Worm (Caenorhabditis elegans): ENCODE results near the gene C46E10.8.

The C46E10.8 gene

DNA sequence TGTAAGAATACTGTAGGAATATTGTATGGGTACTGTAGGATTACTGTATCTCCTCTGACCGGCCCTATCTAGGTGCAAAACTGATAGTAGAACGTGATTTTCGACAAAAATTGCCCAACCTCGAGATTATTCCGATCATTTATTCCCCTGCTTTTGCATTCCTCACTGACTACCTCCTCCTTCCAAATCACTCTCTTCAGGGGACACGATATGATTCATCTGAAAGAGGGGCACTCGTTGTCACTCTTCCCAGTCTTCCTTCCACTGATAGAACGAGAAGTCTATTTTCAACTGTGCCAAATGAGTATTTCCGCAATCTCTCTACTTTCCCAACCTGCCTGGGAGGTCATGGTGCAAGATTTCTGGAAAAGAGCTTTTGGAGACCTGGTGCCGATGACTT, 11.8 kb upstream of the C46E10.8 start, which contains the start of gene F12E12.2:
Gene F12E12.2, plus strand, starts transcription at position 301 of the 400 bp plus-strand sequence.
- no peak for TF ChIP-seq ceh-32 (tag; optimal IDR thresholded peaks at IDR 0.05; ENCODE audit: poor library complexity)
- no peak for TF ChIP-seq daf-8 (GFP tag; IDR thresholded peaks at IDR 0.05)
- no peak for TF ChIP-seq daf-16 (GFP tag; optimal IDR thresholded peaks at IDR 0.05)
- no peak for TF ChIP-seq daf-16 (tag; optimal IDR thresholded peaks at IDR 0.05)
- TF ChIP-seq dmd-9 (GFP tag; IDR thresholded peaks at IDR 0.05), result no peak
- TF ChIP-seq ZK546.5 (tag; optimal IDR thresholded peaks at IDR 0.05), result no peak
- TF ChIP-seq fos-1 (tag; optimal IDR thresholded peaks at IDR 0.05), result no peak
- no peak for TF ChIP-seq lin-38 (GFP tag; IDR thresholded peaks at IDR 0.05)
- no peak for TF ChIP-seq duxl-1 (tag; optimal IDR thresholded peaks at IDR 0.05; ENCODE audit: poor library complexity)
- no peak for TF ChIP-seq nhr-111 (GFP tag; optimal IDR thresholded peaks at IDR 0.05)
- TF ChIP-seq tra-1 (GFP tag; IDR thresholded peaks at IDR 0.05), result no peak
- TF ChIP-seq D1046.2 (GFP tag; IDR thresholded peaks at IDR 0.05), result no peak
- TF ChIP-seq snpc-1.2 (GFP tag; IDR thresholded peaks at IDR 0.05), result no peak
- no peak for TF ChIP-seq zip-2 (tag; optimal IDR thresholded peaks at IDR 0.05)
- no peak for TF ChIP-seq spr-1 (tag; optimal IDR thresholded peaks at IDR 0.05)

ce11 chrII:3736893-3737375, 9.0 kb upstream of the C46E10.8 start, which contains the start of gene F12E12.6:
F12E12.6 (minus strand) TSS chrII:3736943.
- TF ChIP-seq lin-39 (tag; optimal IDR thresholded peaks at IDR 0.05), result no peak
- no peak for TF ChIP-seq ceh-82 (tag; optimal IDR thresholded peaks at IDR 0.05)
- no peak for TF ChIP-seq F49E8.2 (tag; optimal IDR thresholded peaks at IDR 0.05; ENCODE audit: borderline replicate concordance)
- TF ChIP-seq unc-39 (tag; optimal IDR thresholded peaks at IDR 0.05), result no peak
- no peak for TF ChIP-seq daf-16 (GFP tag; optimal IDR thresholded peaks at IDR 0.05)
- TF ChIP-seq daf-16 (tag; optimal IDR thresholded peaks at IDR 0.05), result no peak
- TF ChIP-seq Y5F2A.4 (GFP tag; optimal IDR thresholded peaks at IDR 0.05), result no peak
- TF ChIP-seq lin-29 (GFP tag; IDR thresholded peaks at IDR 0.05), result no peak
- no peak for TF ChIP-seq snpc-4 (tag; optimal IDR thresholded peaks at IDR 0.05)
- no peak for TF ChIP-seq aha-1 (tag)

ce11 chrII:3731723-3732122, 3.8 kb upstream of the C46E10.8 start, which contains the start of the genes sdz-12 and bath-31:
sdz-12 (minus strand) TSS chrII:3731823.
bath-31 (plus strand) TSS chrII:3731973.
- no peak for TF ChIP-seq daf-19 (GFP tag; conservative IDR thresholded peaks at IDR 0.05)
- TF ChIP-seq ceh-28 (tag; optimal IDR thresholded peaks at IDR 0.05), result no peak
- no peak for TF ChIP-seq ceh-32 (tag; optimal IDR thresholded peaks at IDR 0.05; ENCODE audit: poor library complexity)
- no peak for TF ChIP-seq snpc-1.2 (GFP tag; IDR thresholded peaks at IDR 0.05)
- no peak for TF ChIP-seq hif-1 (tag; optimal IDR thresholded peaks at IDR 0.05)
- TF ChIP-seq mdt-29 (GFP tag; IDR thresholded peaks at IDR 0.05), result no peak
- no peak for TF ChIP-seq R02D3.7 (tag; optimal IDR thresholded peaks at IDR 0.05)
- no peak for TF ChIP-seq dve-1 (tag; optimal IDR thresholded peaks at IDR 0.05; ENCODE audit: insufficient read depth)
- TF ChIP-seq zfp-3 (GFP tag; conservative IDR thresholded peaks at IDR 0.05), result no peak
- no peak for TF ChIP-seq saeg-2 (GFP tag; IDR thresholded peaks at IDR 0.05)
- TF ChIP-seq cey-2 (tag; optimal IDR thresholded peaks at IDR 0.05; ENCODE audit: borderline replicate concordance, insufficient read depth), result no peak
- no peak for TF ChIP-seq madf-5 (GFP tag; IDR thresholded peaks at IDR 0.05)
- TF ChIP-seq dmd-6 (GFP tag; IDR thresholded peaks at IDR 0.05), result no peak
- TF ChIP-seq D1046.2 (GFP tag; IDR thresholded peaks at IDR 0.05), result no peak

ce11 chrII:3724175-3724715, 3.7 kb downstream of the C46E10.8 start, which contains the start of gene C46E10.1:
C46E10.1 (plus strand) TSS chrII:3724225.
- TF ChIP-seq cey-2 (tag; optimal IDR thresholded peaks at IDR 0.05; ENCODE audit: borderline replicate concordance, insufficient read depth) (no peak), hlh-11 (tag; optimal IDR thresholded peaks at IDR 0.05) (no peak), nhr-6 (tag; optimal IDR thresholded peaks at IDR 0.05) (no peak), aha-1 (tag) (peak; percentile 90), ceh-20 (GFP tag; IDR thresholded peaks at IDR 0.05) (no peak)

Measured in whole organism, L4 larva.